Worm (Caenorhabditis elegans) whole organism, midembryonic: ENCODE data around the gene eas-1.

ENCODE experiments used
- T22C8.4 ChIP-seq: fragments of 200-800 bp; sonication (Bioruptor generic); IDR thresholded peaks from 2 replicates; pipeline ENCODE4 v1.3.6; 2022; ENCODE audit warnings: missing genetic modification characterization, missing compliant biosample characterization
- cog-1 ChIP-seq: sonication (generic microtip); optimal IDR thresholded peaks from 2 replicates; lab custom pipeline; 2016; ENCODE audit warnings: missing genetic modification characterization, missing compliant biosample characterization
- flt-1 ChIP-seq: fragments of 200-800 bp; sonication (Bioruptor generic); IDR thresholded peaks from 2 replicates; pipeline ENCODE4 v1.3.6; 2022; ENCODE audit warnings: missing genetic modification characterization, missing compliant biosample characterization
- ref-1 ChIP-seq: fragments of 200-800 bp; sonication (Bioruptor generic); conservative IDR thresholded peaks from 2 replicates; pipeline ENCODE4 v1.3.6; 2022; ENCODE audit warnings: missing genetic modification reagents, missing genetic modification characterization, missing compliant biosample characterization
- tab-1 ChIP-seq: fragments of 200-800 bp; sonication (Bioruptor generic); IDR thresholded peaks from 2 replicates; pipeline ENCODE4 v1.3.6; 2022; ENCODE audit warnings: missing genetic modification characterization, missing compliant biosample characterization
- ztf-29 ChIP-seq: fragments of 200-800 bp; sonication (Bioruptor generic); IDR thresholded peaks from 2 replicates; pipeline ENCODE4 v1.3.6; 2022; ENCODE audit warnings: missing genetic modification reagents, missing genetic modification characterization, missing compliant biosample characterization

ce11 chrII:4710120-4710519 lies 30.1 kb upstream of the eas-1 start, which contains the start of gene tag-151:
- no peak for TF ChIP-seq tab-1
- TF ChIP-seq ztf-29 (GFP tag; lab: Robert Waterston, UW): no peak
- TF ChIP-seq cog-1: no peak
- no peak for TF ChIP-seq flt-1 (GFP tag; lab: Robert Waterston, UW)
- no peak for TF ChIP-seq T22C8.4
- TF ChIP-seq ref-1 (GFP tag; lab: Robert Waterston, UW): no peak
